Worm (Caenorhabditis elegans) whole organism, young adult: ENCODE results near the gene cest-2.2.

ENCODE experiments used
- F49E8.2 ChIP-seq: sonication (generic microtip); optimal IDR thresholded peaks from 3 replicates; lab custom pipeline; 2017; ENCODE audit warnings: missing genetic modification characterization, mild to moderate bottlenecking, missing compliant biosample characterization, antibody characterized with exemption, moderate library complexity; ENCODE audit not compliant: insufficient read depth
- F52B5.7 ChIP-seq: sonication (generic microtip); optimal IDR thresholded peaks from 2 replicates; lab custom pipeline; 2016; ENCODE audit warnings: mild to moderate bottlenecking, missing genetic modification characterization, missing compliant biosample characterization
- F57C9.4 ChIP-seq: sonication (generic microtip); optimal IDR thresholded peaks from 2 replicates; lab custom pipeline; 2017; ENCODE audit warnings: mild to moderate bottlenecking, missing genetic modification characterization, missing compliant biosample characterization
- Y53F4B.3 ChIP-seq: fragments of 200-800 bp; sonication (Bioruptor generic); IDR thresholded peaks from 2 replicates; pipeline ENCODE4 v1.3.6; 2022; ENCODE audit warnings: missing genetic modification reagents, missing genetic modification characterization, missing compliant biosample characterization
- bed-1 ChIP-seq: fragments of 200-800 bp; sonication (Bioruptor generic); IDR thresholded peaks from 2 replicates; pipeline ENCODE4 v1.3.6; 2022; ENCODE audit warnings: missing genetic modification reagents, missing genetic modification characterization, missing compliant biosample characterization
- him-1 ChIP-seq: sonication (generic microtip); optimal IDR thresholded peaks from 2 replicates; lab custom pipeline; 2016; ENCODE audit warnings: missing genotype, missing genetic modification reagents, missing genetic modification characterization, missing compliant biosample characterization
- pha-4 ChIP-seq: fragments of 150-350 bp; sonication (generic microtip); optimal IDR thresholded peaks from 2 replicates; lab custom pipeline; 2014; ENCODE audit warnings: missing biosample characterization, missing genetic modification reagents, missing genetic modification characterization
- snpc-4 ChIP-seq, 5 experiments: fragments of 150-350 bp in 1 of 5; sonication (generic microtip) in 4 of 5; optimal IDR thresholded peaks; 2 replicates each; lab custom pipeline; 2014 to 2018; ENCODE audit warnings: missing genetic modification characterization in 5 of 5, missing biosample characterization in 3 of 5, antibody characterized with exemption in 2 of 5, mild to moderate bottlenecking in 2 of 5, missing compliant biosample characterization in 2 of 5, missing genotype in 2 of 5, moderate library complexity in 2 of 5, missing genetic modification reagents in 1 of 5
- sptf-2 ChIP-seq: fragments of 200-800 bp; sonication (Bioruptor generic); optimal IDR thresholded peaks from 2 replicates; lab custom pipeline; 2018; ENCODE audit warnings: mild to moderate bottlenecking, missing genetic modification characterization, missing compliant biosample characterization
- unc-62 ChIP-seq: fragments of 150-350 bp; optimal IDR thresholded peaks from 2 replicates; lab custom pipeline; 2014; ENCODE audit warnings: missing biosample characterization, missing genetic modification reagents, missing genetic modification characterization
- ztf-22 ChIP-seq: fragments of 200-800 bp; sonication (Bioruptor generic); optimal IDR thresholded peaks from 2 replicates; lab custom pipeline; 2018; ENCODE audit warnings: mild to moderate bottlenecking, missing genetic modification characterization, moderate library complexity, missing compliant biosample characterization
- ztf-28 ChIP-seq: fragments of 200-800 bp; sonication (Bioruptor generic); IDR thresholded peaks from 2 replicates; pipeline ENCODE4 v1.3.6; 2022; ENCODE audit warnings: missing genetic modification reagents, missing genetic modification characterization, missing compliant biosample characterization

DNA sequence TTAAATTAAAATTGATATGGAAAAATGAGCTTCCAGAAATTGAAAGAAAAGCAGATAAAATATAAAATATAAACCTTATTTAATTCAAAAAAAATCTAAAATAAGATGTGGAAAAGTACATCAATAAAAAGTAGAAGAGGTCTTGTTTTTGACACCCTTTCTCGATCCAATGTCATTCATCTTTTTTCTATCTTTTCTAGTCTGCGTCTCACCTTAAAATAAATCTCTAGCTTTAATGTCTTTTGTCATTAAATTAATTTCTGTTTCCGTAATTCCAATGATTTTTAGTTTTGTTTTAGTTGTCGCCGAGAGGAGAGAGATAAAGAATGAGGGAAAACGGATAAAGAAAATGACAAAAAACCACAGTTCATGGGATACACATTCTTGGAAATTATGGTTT lies 26.0 kb downstream of the cest-2.2 start:
- TF ChIP-seq Y53F4B.3 (GFP tag; lab: Robert Waterston, UW) = no peak
- no peak for TF ChIP-seq F49E8.2
- TF ChIP-seq ztf-28 (GFP tag; lab: Robert Waterston, UW) = no peak
- TF ChIP-seq him-1 (tag; lab: Kevin White, UChicago) = no peak
- TF ChIP-seq F57C9.4 (tag; lab: Kevin White, UChicago) = no peak
- no peak for TF ChIP-seq snpc-4 (GFP tag; optimal IDR thresholded peaks at IDR 0.05; lab: Kevin White, UChicago)
- no peak for TF ChIP-seq snpc-4 (tag; optimal IDR thresholded peaks at IDR 0.05; lab: Kevin White, UChicago)
- TF ChIP-seq sptf-2 (GFP tag; lab: Kevin White, UChicago) = no peak
- TF ChIP-seq unc-62 (GFP tag; lab: Kevin White, UChicago) = no peak
- no peak for TF ChIP-seq ztf-22 (GFP tag; lab: Kevin White, UChicago)
- TF ChIP-seq bed-1 (GFP tag; lab: Robert Waterston, UW) = no peak
- TF ChIP-seq F52B5.7 (tag; lab: Kevin White, UChicago) = no peak
- TF ChIP-seq pha-4 (tag; lab: Kevin White, UChicago) = no peak
